Worm (Caenorhabditis elegans): Measurements from ENCODE around the gene C43H6.6.

ce11 chrX:2403724-2404123 is 8.6 kb downstream of the C43H6.6 start, which contains the start of gene C43H6.4:
- no peak for TF ChIP-seq ZK337.2 (GFP tag; IDR thresholded peaks at IDR 0.05)
- no peak for TF ChIP-seq mxl-3 (GFP tag; optimal IDR thresholded peaks at IDR 0.05)
- no peak for TF ChIP-seq aly-2 (tag; optimal IDR thresholded peaks at IDR 0.05)
- no peak for TF ChIP-seq ces-1 (GFP tag; optimal IDR thresholded peaks at IDR 0.05)
- no peak for TF ChIP-seq fos-1 (tag; optimal IDR thresholded peaks at IDR 0.05)
- TF ChIP-seq pha-4 (GFP tag; IDR thresholded peaks at IDR 0.05): no peak
- TF ChIP-seq pha-4 (tag; optimal IDR thresholded peaks at IDR 0.05): no peak
- no peak for TF ChIP-seq ama-1 (optimal IDR thresholded peaks at IDR 0.05)
- no peak for TF ChIP-seq lin-15B (tag; optimal IDR thresholded peaks at IDR 0.05)
- TF ChIP-seq pqm-1 (tag; optimal IDR thresholded peaks at IDR 0.05): no peak
- no peak for TF ChIP-seq zfp-3 (GFP tag; conservative IDR thresholded peaks at IDR 0.05)
- no peak for TF ChIP-seq mdl-1 (tag; optimal IDR thresholded peaks at IDR 0.05)

All from whole organism, L4 larva.